Worm (Caenorhabditis elegans) whole organism, mixed stage, embryonic: Measurements from ENCODE around the gene tpst-1.
A peak's percentile ranks its signal among the peaks of the same experiment; 100 is the strongest.

Experiments
- M03D4.4 ChIP-seq: sonication (generic microtip); optimal IDR thresholded peaks from 2 replicates; lab custom pipeline; 2017; ENCODE audit warnings: mild to moderate bottlenecking, missing genetic modification characterization, missing compliant biosample characterization
- bed-3 ChIP-seq: fragments of 200-800 bp; sonication (Bioruptor generic); optimal IDR thresholded peaks from 3 replicates; lab custom pipeline; 2018; ENCODE audit warnings: mild to moderate bottlenecking, missing genetic modification characterization, moderate library complexity, missing compliant biosample characterization
- blmp-1 ChIP-seq: fragments of 150-350 bp; optimal IDR thresholded peaks from 2 replicates; lab custom pipeline; 2014; ENCODE audit warnings: missing biosample characterization, missing genetic modification characterization
- ceh-39 ChIP-seq: fragments of 150-350 bp; optimal IDR thresholded peaks from 2 replicates; lab custom pipeline; 2014; ENCODE audit warnings: missing biosample characterization, missing genetic modification characterization
- ceh-43 ChIP-seq: fragments of 200-800 bp; sonication (Bioruptor generic); optimal IDR thresholded peaks from 2 replicates; lab custom pipeline; 2018; ENCODE audit warnings: mild to moderate bottlenecking, missing genetic modification characterization, moderate library complexity, missing compliant biosample characterization
- ceh-83 ChIP-seq: fragments of 200-800 bp; sonication (Bioruptor generic); optimal IDR thresholded peaks from 2 replicates; lab custom pipeline; 2018; ENCODE audit warnings: mild to moderate bottlenecking, missing genetic modification characterization, missing compliant biosample characterization
- ces-1 ChIP-seq: fragments of 150-350 bp; optimal IDR thresholded peaks from 2 replicates; lab custom pipeline; 2014; ENCODE audit warnings: missing biosample characterization, missing genetic modification reagents, missing genetic modification characterization
- cnd-1 ChIP-seq: fragments of 200-800 bp; sonication (Bioruptor generic); optimal IDR thresholded peaks from 2 replicates; lab custom pipeline; 2018; ENCODE audit warnings: mild to moderate bottlenecking, missing genetic modification characterization, missing compliant biosample characterization
- drap-1 ChIP-seq: fragments of 200-800 bp; sonication (Bioruptor generic); optimal IDR thresholded peaks from 3 replicates; lab custom pipeline; 2018; ENCODE audit warnings: mild to moderate bottlenecking, missing genetic modification characterization, missing compliant biosample characterization
- elt-1 ChIP-seq: sonication (generic microtip); optimal IDR thresholded peaks from 2 replicates; lab custom pipeline; 2017; ENCODE audit warnings: missing genetic modification characterization, mild to moderate bottlenecking, missing compliant biosample characterization, antibody characterized with exemption, moderate library complexity, borderline replicate concordance; ENCODE audit not compliant: insufficient read depth
- elt-3 ChIP-seq: fragments of 150-350 bp; optimal IDR thresholded peaks from 2 replicates; lab custom pipeline; 2014; ENCODE audit warnings: missing biosample characterization, missing genetic modification characterization
- flh-1 ChIP-seq: fragments of 200-800 bp; sonication (Bioruptor generic); optimal IDR thresholded peaks from 2 replicates; lab custom pipeline; 2018; ENCODE audit warnings: mild to moderate bottlenecking, missing genetic modification characterization, moderate library complexity, missing compliant biosample characterization
- ham-2 ChIP-seq: fragments of 200-800 bp; sonication (Bioruptor generic); optimal IDR thresholded peaks from 2 replicates; lab custom pipeline; 2018; ENCODE audit warnings: mild to moderate bottlenecking, missing genetic modification characterization, missing compliant biosample characterization
- hlh-1 ChIP-seq: fragments of 150-350 bp; optimal IDR thresholded peaks from 2 replicates; lab custom pipeline; 2014; ENCODE audit warnings: missing biosample characterization, missing genetic modification reagents, missing genetic modification characterization
- lin-13 ChIP-seq: fragments of 150-350 bp; optimal IDR thresholded peaks from 2 replicates; lab custom pipeline; 2014; ENCODE audit warnings: missing biosample characterization, missing genetic modification characterization
- lin-32 ChIP-seq: fragments of 200-800 bp; sonication (Bioruptor generic); optimal IDR thresholded peaks from 2 replicates; lab custom pipeline; 2018; ENCODE audit warnings: mild to moderate bottlenecking, missing genetic modification characterization, missing compliant biosample characterization
- lsy-2 ChIP-seq: fragments of 150-350 bp; optimal IDR thresholded peaks from 2 replicates; lab custom pipeline; 2014; ENCODE audit warnings: missing biosample characterization, missing genetic modification characterization
- mab-5 ChIP-seq: fragments of 150-350 bp; optimal IDR thresholded peaks from 2 replicates; lab custom pipeline; 2014; ENCODE audit warnings: missing biosample characterization, missing genetic modification characterization
- mep-1 ChIP-seq: fragments of 150-350 bp; optimal IDR thresholded peaks from 2 replicates; lab custom pipeline; 2017; ENCODE audit warnings: missing biosample characterization, missing genetic modification reagents, missing genetic modification characterization, inconsistent platforms
- mls-2 ChIP-seq: sonication (generic microtip); optimal IDR thresholded peaks from 2 replicates; lab custom pipeline; 2016; ENCODE audit warnings: mild to moderate bottlenecking, missing genetic modification characterization, moderate library complexity, missing compliant biosample characterization
- nhr-12 ChIP-seq: fragments of 150-350 bp; optimal IDR thresholded peaks from 2 replicates; lab custom pipeline; 2014; ENCODE audit warnings: missing biosample characterization, missing genetic modification characterization
- nhr-2 ChIP-seq: fragments of 150-350 bp; optimal IDR thresholded peaks from 2 replicates; lab custom pipeline; 2014; ENCODE audit warnings: missing biosample characterization, missing genetic modification characterization
- nhr-237 ChIP-seq: fragments of 150-350 bp; optimal IDR thresholded peaks from 2 replicates; lab custom pipeline; 2014; ENCODE audit warnings: missing biosample characterization, missing genetic modification characterization
- nhr-28 ChIP-seq: fragments of 150-350 bp; optimal IDR thresholded peaks from 2 replicates; lab custom pipeline; 2014; ENCODE audit warnings: missing biosample characterization, missing genetic modification characterization
- nhr-76 ChIP-seq: sonication (generic microtip); optimal IDR thresholded peaks from 2 replicates; lab custom pipeline; 2017; ENCODE audit warnings: missing biosample characterization, missing genetic modification characterization
- pha-4 ChIP-seq: fragments of 150-350 bp; optimal IDR thresholded peaks from 2 replicates; lab custom pipeline; 2018; ENCODE audit warnings: missing biosample characterization, missing genetic modification reagents, missing genetic modification characterization
- sem-2 ChIP-seq: fragments of 200-800 bp; sonication (Bioruptor generic); optimal IDR thresholded peaks from 2 replicates; lab custom pipeline; 2018; ENCODE audit warnings: mild to moderate bottlenecking, missing genetic modification characterization, missing compliant biosample characterization
- snpc-4 ChIP-seq: fragments of 150-350 bp; optimal IDR thresholded peaks from 2 replicates; lab custom pipeline; 2014; ENCODE audit warnings: missing biosample characterization, missing genetic modification characterization
- sptf-1 ChIP-seq: sonication (generic microtip); optimal IDR thresholded peaks from 2 replicates; lab custom pipeline; 2017; ENCODE audit warnings: mild to moderate bottlenecking, missing genetic modification characterization, moderate library complexity, missing compliant biosample characterization
- tbx-8 ChIP-seq: fragments of 200-800 bp; sonication (Bioruptor generic); optimal IDR thresholded peaks from 2 replicates; lab custom pipeline; 2018; ENCODE audit warnings: mild to moderate bottlenecking, missing genetic modification characterization, moderate library complexity, missing compliant biosample characterization
- unc-120 ChIP-seq: sonication (generic microtip); optimal IDR thresholded peaks from 2 replicates; lab custom pipeline; 2017; ENCODE audit warnings: missing genetic modification characterization, missing compliant biosample characterization; ENCODE audit not compliant: poor library complexity, severe bottlenecking
- unc-39 ChIP-seq: fragments of 150-350 bp; optimal IDR thresholded peaks from 2 replicates; lab custom pipeline; 2014; ENCODE audit warnings: missing biosample characterization, missing genetic modification characterization
- unc-62 ChIP-seq: fragments of 150-350 bp; optimal IDR thresholded peaks from 2 replicates; lab custom pipeline; 2014; ENCODE audit warnings: missing biosample characterization, missing genetic modification reagents, missing genetic modification characterization
- zip-8 ChIP-seq: fragments of 150-350 bp; optimal IDR thresholded peaks from 2 replicates; lab custom pipeline; 2014; ENCODE audit warnings: missing biosample characterization, missing genetic modification characterization
- ztf-11 ChIP-seq: fragments of 150-350 bp; optimal IDR thresholded peaks from 2 replicates; lab custom pipeline; 2014; ENCODE audit warnings: missing biosample characterization, missing genetic modification characterization

The tpst-1 gene

ce11 chrIII:12611414-12611813 is 50.7 kb downstream of the tpst-1 start:
- TF ChIP-seq sem-2 (GFP tag; lab: Kevin White, UChicago) = no peak
- TF ChIP-seq ham-2 = no peak
- TF ChIP-seq ceh-83 = no peak
- peak; percentile 82 for TF ChIP-seq lin-32
- no peak for TF ChIP-seq sptf-1 (tag; lab: Kevin White, UChicago)
- TF ChIP-seq mep-1 (tag; lab: Kevin White, UChicago) = no peak
- no peak for TF ChIP-seq snpc-4 (tag; lab: Kevin White, UChicago)
- no peak for TF ChIP-seq mab-5
- peak; percentile 96 for TF ChIP-seq cnd-1 (tag; lab: Kevin White, UChicago)
- TF ChIP-seq nhr-2 (tag; lab: Kevin White, UChicago) = peak; percentile 81
- no peak for TF ChIP-seq nhr-28 (tag; lab: Kevin White, UChicago)
- no peak for TF ChIP-seq blmp-1 (tag; lab: Kevin White, UChicago)

ce11 chrIII:12609410-12609809 is 52.7 kb downstream of the tpst-1 start:
- TF ChIP-seq nhr-2 (tag; lab: Kevin White, UChicago) (no peak), nhr-76 (no peak), unc-62 (GFP tag; lab: Kevin White, UChicago) (no peak), ham-2 (no peak), ceh-39 (tag; lab: Kevin White, UChicago) (no peak)

ce11 chrIII:12608989-12609388 is 53.1 kb downstream of the tpst-1 start, which contains the start of gene Y111B2A.12:
TSS of gene Y111B2A.12 (plus strand) at chrIII:12609289.
- TF ChIP-seq mab-5 = no peak
- TF ChIP-seq drap-1 (GFP tag; lab: Kevin White, UChicago) = no peak
- no peak for TF ChIP-seq ham-2
- no peak for TF ChIP-seq mep-1 (tag; lab: Kevin White, UChicago)
- TF ChIP-seq pha-4 (tag; lab: Kevin White, UChicago) = no peak
- TF ChIP-seq unc-120 (tag; lab: Kevin White, UChicago) = no peak
- no peak for TF ChIP-seq lsy-2
- no peak for TF ChIP-seq unc-39 (tag; lab: Kevin White, UChicago)
- no peak for TF ChIP-seq ceh-43 (GFP tag; lab: Kevin White, UChicago)
- no peak for TF ChIP-seq lin-13
- no peak for TF ChIP-seq ceh-83
- TF ChIP-seq mls-2 = no peak
- no peak for TF ChIP-seq nhr-2 (tag; lab: Kevin White, UChicago)
- no peak for TF ChIP-seq elt-1 (tag; lab: Kevin White, UChicago)

- TF ChIP-seq unc-120 (tag; lab: Kevin White, UChicago) (peak; percentile 51), ceh-43 (GFP tag; lab: Kevin White, UChicago) (no peak), lin-32 (peak; percentile 26), ceh-39 (tag; lab: Kevin White, UChicago) (peak; percentile 98), elt-1 (tag; lab: Kevin White, UChicago) (no peak), M03D4.4 (tag; lab: Kevin White, UChicago) (peak; percentile 46), nhr-76 (no peak), unc-62 (GFP tag; lab: Kevin White, UChicago) (peak; percentile 50), lin-13 (peak; percentile 94), nhr-2 (tag; lab: Kevin White, UChicago) (no peak), blmp-1 (tag; lab: Kevin White, UChicago) (no peak), sem-2 (GFP tag; lab: Kevin White, UChicago) (no peak), mls-2 (peak; percentile 90), ceh-83 (peak; percentile 67), ham-2 (peak; percentile 68), ces-1 (GFP tag; lab: Kevin White, UChicago) (peak; percentile 63), nhr-28 (tag; lab: Kevin White, UChicago) (no peak), nhr-237 (peak; percentile 66), snpc-4 (tag; lab: Kevin White, UChicago) (no peak), lsy-2 (peak; percentile 67), elt-3 (tag; lab: Kevin White, UChicago) (no peak), cnd-1 (tag; lab: Kevin White, UChicago) (peak; percentile 66), pha-4 (tag; lab: Kevin White, UChicago) (peak; percentile 88), hlh-1 (tag; lab: Kevin White, UChicago) (peak; percentile 59), tbx-8 (GFP tag; lab: Kevin White, UChicago) (no peak), ztf-11 (tag; lab: Kevin White, UChicago) (peak; percentile 74), flh-1 (GFP tag; lab: Kevin White, UChicago) (no peak), mep-1 (tag; lab: Kevin White, UChicago) (peak; percentile 67), bed-3 (peak; percentile 15), nhr-12 (tag; lab: Kevin White, UChicago) (no peak), sptf-1 (tag; lab: Kevin White, UChicago) (peak; percentile 84), zip-8 (tag; lab: Kevin White, UChicago) (no peak), unc-39 (tag; lab: Kevin White, UChicago) (no peak), drap-1 (GFP tag; lab: Kevin White, UChicago) (peak; percentile 82), mab-5 (no peak)
Measured at ce11 chrIII:12608220-12608958, 53.7 kb downstream of the tpst-1 start, which contains the start of gene epc-1. TSS of gene epc-1 (minus strand) at chrIII:12608586.
